Fruit fly (Drosophila melanogaster) whole organism, embryonic: Measurements from ENCODE around the gene CG17839.

Source experiments
- ATbp ChIP-seq: fragments of 200-800 bp; sonication (Bioruptor generic); optimal IDR thresholded peaks from 2 replicates; lab custom pipeline; 2017; ENCODE audit warnings: missing biosample characterization, mild to moderate bottlenecking, missing genetic modification characterization, missing genetic modification reagents
- Atf-2 ChIP-seq: fragments of 200-800 bp; sonication (Bioruptor generic); optimal IDR thresholded peaks from 2 replicates; lab custom pipeline; 2016; ENCODE audit warnings: missing biosample characterization, missing genetic modification characterization
- CG12942 ChIP-seq: fragments of 200-800 bp; sonication (Bioruptor generic); optimal IDR thresholded peaks from 3 replicates; lab custom pipeline; 2016; ENCODE audit warnings: missing biosample characterization, missing genetic modification characterization
- CG14014 ChIP-seq: fragments of 200-800 bp; sonication (Bioruptor generic); IDR thresholded peaks from 2 replicates; pipeline ENCODE4 v1.3.6; 2022; ENCODE audit warnings: missing biosample characterization, missing genetic modification characterization
- CG14965 ChIP-seq: fragments of 200-800 bp; sonication (Bioruptor generic); optimal IDR thresholded peaks from 2 replicates; lab custom pipeline; 2016; ENCODE audit warnings: missing biosample characterization, missing genetic modification characterization, borderline replicate concordance
- CG16815 ChIP-seq: fragments of 200-800 bp; sonication (Bioruptor generic); optimal IDR thresholded peaks from 3 replicates; lab custom pipeline; 2017; ENCODE audit warnings: missing biosample characterization, mild to moderate bottlenecking, missing genetic modification characterization
- CG17568 ChIP-seq: fragments of 200-800 bp; sonication (Bioruptor generic); optimal IDR thresholded peaks from 2 replicates; lab custom pipeline; 2018; ENCODE audit warnings: missing biosample characterization, mild to moderate bottlenecking, missing genetic modification characterization, moderate library complexity
- CG32532 ChIP-seq: fragments of 200-800 bp; sonication (Bioruptor generic); IDR thresholded peaks from 2 replicates; pipeline ENCODE4 v1.3.6; 2022; ENCODE audit warnings: missing biosample characterization, missing genetic modification characterization
- CG3995 ChIP-seq: fragments of 200-800 bp; sonication (Bioruptor generic); optimal IDR thresholded peaks from 3 replicates; lab custom pipeline; 2016; ENCODE audit warnings: missing biosample characterization, missing genetic modification characterization
- CG6683 ChIP-seq: fragments of 200-800 bp; sonication (Bioruptor generic); optimal IDR thresholded peaks from 2 replicates; lab custom pipeline; 2017; ENCODE audit warnings: missing biosample characterization, mild to moderate bottlenecking, missing genetic modification characterization, missing genetic modification reagents
- CG7357 ChIP-seq: fragments of 200-800 bp; sonication (Bioruptor generic); IDR thresholded peaks from 3 replicates; pipeline ENCODE4 v1.3.6; 2022; ENCODE audit warnings: missing biosample characterization, missing genetic modification characterization
- CG7745 ChIP-seq: fragments of 200-800 bp; sonication (Bioruptor generic); optimal IDR thresholded peaks from 2 replicates; lab custom pipeline; 2018; ENCODE audit warnings: missing biosample characterization, mild to moderate bottlenecking, missing genetic modification characterization, moderate library complexity
- CG8924 ChIP-seq: fragments of 200-800 bp; optimal IDR thresholded peaks from 3 replicates; lab custom pipeline; 2019; ENCODE audit warnings: missing biosample characterization, mild to moderate bottlenecking, missing genetic modification characterization, moderate library complexity
- CG9215 ChIP-seq: fragments of 200-800 bp; sonication (Bioruptor generic); IDR thresholded peaks from 2 replicates; pipeline ENCODE4 v1.3.6; 2022; ENCODE audit warnings: missing biosample characterization, missing genetic modification characterization
- CrebB ChIP-seq: fragments of 200-800 bp; sonication (Bioruptor generic); optimal IDR thresholded peaks from 3 replicates; lab custom pipeline; 2018; ENCODE audit warnings: missing biosample characterization, mild to moderate bottlenecking, missing genetic modification characterization
- Dbx ChIP-seq: fragments of 200-800 bp; sonication (Bioruptor generic); IDR thresholded peaks from 3 replicates; pipeline ENCODE4 v1.3.6; 2022; ENCODE audit warnings: missing biosample characterization, missing genetic modification characterization
- Drgx ChIP-seq: fragments of 200-800 bp; sonication (Bioruptor generic); IDR thresholded peaks from 2 replicates; pipeline ENCODE4 v1.3.6; 2022; ENCODE audit warnings: missing biosample characterization, missing genetic modification characterization
- E2f2 ChIP-seq: fragments of 200-800 bp; sonication (Bioruptor generic); IDR thresholded peaks from 2 replicates; pipeline ENCODE4 v1.3.6; 2022; ENCODE audit warnings: missing biosample characterization, missing genetic modification characterization
- Gug ChIP-seq: fragments of 200-800 bp; sonication (Bioruptor generic); IDR thresholded peaks from 4 replicates; pipeline ENCODE4 v1.3.6; 2022; ENCODE audit warnings: missing biosample characterization, missing genetic modification characterization
- Hsf ChIP-seq: fragments of 200-800 bp; sonication (Bioruptor generic); optimal IDR thresholded peaks from 3 replicates; lab custom pipeline; 2016; ENCODE audit warnings: missing biosample characterization, missing genetic modification characterization
- Lim3 ChIP-seq: fragments of 200-800 bp; sonication (Bioruptor generic); IDR thresholded peaks from 2 replicates; pipeline ENCODE4 v1.3.6; 2022; ENCODE audit warnings: missing biosample characterization, missing genetic modification characterization
- Oli ChIP-seq: fragments of 200-800 bp; sonication (Bioruptor generic); optimal IDR thresholded peaks from 2 replicates; lab custom pipeline; 2018; ENCODE audit warnings: missing biosample characterization, mild to moderate bottlenecking, missing genetic modification characterization, moderate library complexity
- Ravus ChIP-seq: fragments of 200-800 bp; sonication (Bioruptor generic); IDR thresholded peaks from 2 replicates; pipeline ENCODE4 v1.3.6; 2022; ENCODE audit warnings: missing biosample characterization, missing genetic modification characterization
- Scr ChIP-seq: fragments of 200-800 bp; sonication (Bioruptor generic); IDR thresholded peaks from 2 replicates; pipeline ENCODE4 v1.3.6; 2022; ENCODE audit warnings: missing biosample characterization, missing genetic modification characterization; ENCODE audit not compliant: partially characterized antibody
- Stat92E ChIP-seq, 3 experiments: fragments of >200 bp in 2 of 3; fragments of 200-800 bp in 1 of 3; sonication (Bioruptor generic) in 1 of 3; optimal IDR thresholded peaks; 2 replicates each; lab custom pipeline; 2017 to 2019; ENCODE audit warnings: missing biosample characterization in 3 of 3, missing genetic modification characterization in 3 of 3, mild to moderate bottlenecking in 1 of 3, moderate library complexity in 1 of 3
- Trl ChIP-seq, 3 experiments: fragments of >200 bp in 2 of 3; fragments of 200-800 bp in 1 of 3; sonication (Bioruptor generic) in 1 of 3; optimal IDR thresholded peaks; 2 replicates in 1 of 3; 3 replicates in 2 of 3; lab custom pipeline; 2016 to 2017; ENCODE audit warnings: missing biosample characterization in 1 of 3, missing genetic modification characterization in 1 of 3
- ato ChIP-seq: fragments of 200-800 bp; sonication (Bioruptor generic); IDR thresholded peaks from 2 replicates; pipeline ENCODE4 v1.3.6; 2022; ENCODE audit warnings: missing biosample characterization, missing genetic modification characterization; ENCODE audit not compliant: partially characterized antibody
- cato ChIP-seq: fragments of 200-800 bp; sonication (Bioruptor generic); optimal IDR thresholded peaks from 2 replicates; lab custom pipeline; 2016; ENCODE audit warnings: missing biosample characterization, missing genetic modification characterization, borderline replicate concordance
- crc ChIP-seq: fragments of 200-800 bp; sonication (Bioruptor generic); optimal IDR thresholded peaks from 2 replicates; lab custom pipeline; 2016; ENCODE audit warnings: missing biosample characterization, missing genetic modification characterization
- dmrt99B ChIP-seq: fragments of 200-800 bp; sonication (Bioruptor generic); optimal IDR thresholded peaks from 2 replicates; lab custom pipeline; 2018; ENCODE audit warnings: missing biosample characterization, mild to moderate bottlenecking, missing genetic modification characterization, moderate library complexity
- en ChIP-seq: fragments of 200-800 bp; sonication (Bioruptor generic); optimal IDR thresholded peaks from 2 replicates; lab custom pipeline; 2016; ENCODE audit warnings: missing biosample characterization, missing genetic modification characterization
- eyg ChIP-seq: fragments of 200-800 bp; sonication (Bioruptor generic); optimal IDR thresholded peaks from 3 replicates; lab custom pipeline; 2016; ENCODE audit warnings: missing biosample characterization, missing genetic modification characterization
- fd102C ChIP-seq: fragments of 200-800 bp; sonication (Bioruptor generic); optimal IDR thresholded peaks from 2 replicates; lab custom pipeline; 2018; ENCODE audit warnings: missing biosample characterization, mild to moderate bottlenecking, missing genetic modification characterization, moderate library complexity
- ind ChIP-seq: fragments of 200-800 bp; sonication (Bioruptor generic); optimal IDR thresholded peaks from 3 replicates; lab custom pipeline; 2016; ENCODE audit warnings: missing biosample characterization, missing genetic modification characterization
- kay ChIP-seq: fragments of 200-800 bp; sonication (Bioruptor generic); optimal IDR thresholded peaks from 2 replicates; lab custom pipeline; 2016; ENCODE audit warnings: missing biosample characterization, missing genetic modification characterization
- luna ChIP-seq: fragments of 200-800 bp; sonication (Bioruptor generic); optimal IDR thresholded peaks from 2 replicates; lab custom pipeline; 2016; ENCODE audit warnings: missing biosample characterization, missing genetic modification characterization
- mld ChIP-seq: fragments of 200-800 bp; sonication (Bioruptor generic); IDR thresholded peaks from 3 replicates; pipeline ENCODE4 v1.3.6; 2022; ENCODE audit warnings: missing biosample characterization, missing genetic modification characterization; ENCODE audit not compliant: partially characterized antibody
- nerfin-1 ChIP-seq: fragments of 200-800 bp; sonication (Bioruptor generic); optimal IDR thresholded peaks from 3 replicates; lab custom pipeline; 2019; ENCODE audit warnings: missing biosample characterization, mild to moderate bottlenecking, missing genetic modification characterization, moderate library complexity
- nmo ChIP-seq: fragments of 200-800 bp; sonication (Bioruptor generic); optimal IDR thresholded peaks from 2 replicates; lab custom pipeline; 2018; ENCODE audit warnings: missing biosample characterization, mild to moderate bottlenecking, missing genetic modification characterization, moderate library complexity
- prd ChIP-seq, 3 experiments: fragments of >200 bp in 2 of 3; fragments of 200-800 bp in 1 of 3; sonication (Bioruptor generic) in 1 of 3; optimal IDR thresholded peaks in 2 of 3; IDR thresholded peaks in 1 of 3; 2 replicates in 2 of 3; 3 replicates in 1 of 3; pipeline versions ENCODE4 v1.3.6 to Lab custom; 2017 to 2022; ENCODE audit warnings: missing biosample characterization in 1 of 3, missing genetic modification characterization in 1 of 3
- pros ChIP-seq: fragments of 200-800 bp; sonication (Bioruptor generic); optimal IDR thresholded peaks from 3 replicates; lab custom pipeline; 2019; ENCODE audit warnings: missing biosample characterization, mild to moderate bottlenecking, missing genetic modification characterization, moderate library complexity
- repo ChIP-seq: fragments of 200-800 bp; sonication (Bioruptor generic); optimal IDR thresholded peaks from 2 replicates; lab custom pipeline; 2016; ENCODE audit warnings: missing biosample characterization, missing genetic modification characterization
- shn ChIP-seq: fragments of 200-800 bp; sonication (Bioruptor generic); optimal IDR thresholded peaks from 3 replicates; lab custom pipeline; 2016; ENCODE audit warnings: missing biosample characterization, missing genetic modification characterization
- slbo ChIP-seq: fragments of 200-800 bp; sonication (Bioruptor generic); IDR thresholded peaks from 2 replicates; pipeline ENCODE4 v1.3.6; 2022; ENCODE audit warnings: missing biosample characterization, missing genetic modification characterization
- sqz ChIP-seq: fragments of 200-800 bp; sonication (Bioruptor generic); optimal IDR thresholded peaks from 3 replicates; lab custom pipeline; 2018; ENCODE audit warnings: missing biosample characterization, mild to moderate bottlenecking, missing genetic modification characterization
- tna ChIP-seq: fragments of 200-800 bp; sonication (Bioruptor generic); IDR thresholded peaks from 2 replicates; pipeline ENCODE4 v1.3.6; 2022; ENCODE audit warnings: missing biosample characterization, missing genetic modification characterization; ENCODE audit not compliant: partially characterized antibody
- wdn ChIP-seq: fragments of 200-800 bp; sonication (Bioruptor generic); IDR thresholded peaks from 2 replicates; pipeline ENCODE4 v1.3.6; 2022; ENCODE audit warnings: missing biosample characterization, missing genetic modification characterization
- z ChIP-seq: fragments of 200-800 bp; sonication (Bioruptor generic); IDR thresholded peaks from 3 replicates; pipeline ENCODE4 v1.3.6; 2022; ENCODE audit warnings: missing biosample characterization, missing genetic modification characterization

Gene CG17839

DNA sequence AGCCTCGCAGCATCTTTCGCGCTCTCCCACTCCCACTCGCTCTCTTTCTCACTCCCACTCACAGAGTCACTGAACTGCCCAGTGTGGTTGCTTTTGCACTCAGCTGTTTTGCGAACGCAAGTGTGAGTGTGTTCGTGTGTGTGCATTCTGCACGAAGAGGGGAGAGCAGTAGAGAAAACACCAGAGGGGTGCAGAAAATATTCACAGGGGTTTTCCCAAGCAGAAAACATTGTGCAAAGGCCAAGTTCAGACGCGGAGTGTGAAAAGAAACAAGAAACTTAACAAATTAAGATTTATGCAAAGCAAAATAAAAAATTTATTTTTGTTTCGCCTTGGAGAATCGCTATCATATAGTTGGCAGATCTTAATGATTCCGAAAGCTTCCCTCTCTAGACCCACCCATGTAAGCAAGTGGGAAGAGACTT, 19.4 kb upstream of the CG17839 start (continued):
- TF ChIP-seq Atf-2 (GFP tag; lab: Kevin White, UChicago) (peak; percentile 12), en (GFP tag; lab: Kevin White, UChicago) (no peak), crc (GFP tag; lab: Kevin White, UChicago) (peak; percentile 1), Lim3 (GFP tag; lab: Robert Waterston, UW) (no peak), kay (no peak), cato (no peak), ATbp (GFP tag; lab: Kevin White, UChicago) (no peak), CG7745 (tag; lab: Kevin White, UChicago) (no peak), Ravus (no peak; the same call in 1 of the 2 replicates), Dbx (peak; percentile 41; the same call in 2 of the 3 replicates), CrebB (tag; lab: Kevin White, UChicago) (no peak), nerfin-1 (peak; percentile 10), CG3995 (GFP tag; lab: Kevin White, UChicago) (no peak), Trl (optimal IDR thresholded peaks at IDR 0.05; lab: Kevin White, UChicago) (peak in 1 of 2 experiments; percentile 23), Trl (GFP tag; optimal IDR thresholded peaks at IDR 0.05; lab: Kevin White, UChicago) (no peak), wdn (no peak), ind (GFP tag; lab: Kevin White, UChicago) (peak; percentile 31), fd102C (GFP tag; lab: Kevin White, UChicago) (no peak), CG9215 (peak; percentile 33; the same call in 1 of the 2 replicates), dmrt99B (tag; lab: Kevin White, UChicago) (peak; percentile 41), mld (GFP tag; lab: Robert Waterston, UW) (no peak), nmo (no peak), repo (GFP tag; lab: Kevin White, UChicago) (no peak), Gug (peak; percentile 31; the same call in 2 of the 4 replicates), CG14965 (GFP tag; lab: Kevin White, UChicago) (no peak), CG17568 (GFP tag; lab: Kevin White, UChicago) (no peak), prd (optimal IDR thresholded peaks at IDR 0.05; lab: Kevin White, UChicago) (no peak), prd (GFP tag; IDR thresholded peaks at IDR 0.05; lab: Robert Waterston, UW) (peak; percentile 51; the same call in 2 of the 3 replicates), slbo (GFP tag; lab: Robert Waterston, UW) (peak; percentile 32; the same call in 1 of the 2 replicates), CG32532 (GFP tag; lab: Robert Waterston, UW) (peak; percentile 49), tna (GFP tag; lab: Robert Waterston, UW) (no peak), Oli (tag; lab: Kevin White, UChicago) (no peak), ato (no peak), shn (GFP tag; lab: Kevin White, UChicago) (no peak), Scr (GFP tag; lab: Robert Waterston, UW) (no peak), E2f2 (GFP tag; lab: Robert Waterston, UW) (no peak), eyg (GFP tag; lab: Kevin White, UChicago) (no peak), Drgx (GFP tag; lab: Robert Waterston, UW) (peak; percentile 85), Stat92E (GFP tag; optimal IDR thresholded peaks at IDR 0.05; lab: Kevin White, UChicago) (no peak), z (GFP tag; lab: Robert Waterston, UW) (no peak), luna (no peak), Hsf (GFP tag; lab: Kevin White, UChicago) (peak; percentile 8), CG8924 (tag; lab: Kevin White, UChicago) (no peak), CG7357 (GFP tag; lab: Robert Waterston, UW) (0 out of 3 replicates have a peak, but pooled peaks have one; percentile 7), CG14014 (GFP tag; lab: Robert Waterston, UW) (0 out of 2 replicates have a peak, but pooled peaks have one; percentile 20), CG12942 (GFP tag; lab: Kevin White, UChicago) (no peak), sqz (GFP tag; lab: Kevin White, UChicago) (no peak), CG16815 (GFP tag; lab: Kevin White, UChicago) (no peak), CG6683 (no peak), pros (peak; percentile 80)
